5 fruit fly cellular contexts compared by ENCODE assay signal in genomic region chr3R:20783714-20784435, dm6.
TF ChIP-seq lines count a peak whose summit lies in the region.

No protein-coding gene starts in this region.

TF ChIP-seq in whole organism, adult, 20 proteins besides CTCF, POLR2A, EP300 and RAD21 (continued from another document):
- peak; percentile 60 for TF ChIP-seq tj (GFP tag; optimal IDR thresholded peaks at IDR 0.05; lab: Kevin White, UChicago)
- peak; percentile 37 for TF ChIP-seq CG33017 (tag; optimal IDR thresholded peaks at IDR 0.05; lab: Kevin White, UChicago)
- no peak for TF ChIP-seq Clk (GFP tag; optimal IDR thresholded peaks at IDR 0.05; lab: Kevin White, UChicago)

TF ChIP-seq in whole organism, embryonic, 481 proteins besides CTCF, POLR2A, EP300 and RAD21 (continued from another document):
- TF ChIP-seq CG18764 (GFP tag; optimal IDR thresholded peaks at IDR 0.05; lab: Kevin White, UChicago) (no peak), sc (optimal IDR thresholded peaks at IDR 0.05; lab: Kevin White, UChicago) (no peak), sc (GFP tag; optimal IDR thresholded peaks at IDR 0.05; lab: Kevin White, UChicago) (no peak), cas (GFP tag; IDR thresholded peaks at IDR 0.05; lab: Robert Waterston, UW) (no peak), Gug (GFP tag; IDR thresholded peaks at IDR 0.05; lab: Robert Waterston, UW) (no peak), Hmr (GFP tag; optimal IDR thresholded peaks at IDR 0.05; lab: Kevin White, UChicago) (no peak), CG10321 (GFP tag; IDR thresholded peaks at IDR 0.05; lab: Robert Waterston, UW) (no peak), CG6791 (GFP tag; IDR thresholded peaks at IDR 0.05; lab: Robert Waterston, UW; ENCODE audit: partially characterized antibody) (no peak), Xbp1 (GFP tag; optimal IDR thresholded peaks at IDR 0.05; lab: Kevin White, UChicago) (no peak), sens (GFP tag; lab: Kevin White, UChicago) (peak; percentile 28), CG15269 (tag; optimal IDR thresholded peaks at IDR 0.05; lab: Kevin White, UChicago) (no peak), mirr (GFP tag; optimal IDR thresholded peaks at IDR 0.05; lab: Kevin White, UChicago) (no peak), run (tag; optimal IDR thresholded peaks at IDR 0.05; lab: Kevin White, UChicago) (no peak), CG12219 (GFP tag; optimal IDR thresholded peaks at IDR 0.05; lab: Kevin White, UChicago) (no peak), CG34224 (GFP tag; IDR thresholded peaks at IDR 0.05; lab: Robert Waterston, UW; ENCODE audit: partially characterized antibody) (no peak), CG12299 (tag; optimal IDR thresholded peaks at IDR 0.05; lab: Kevin White, UChicago) (no peak), ems (GFP tag; optimal IDR thresholded peaks at IDR 0.05; lab: Kevin White, UChicago) (no peak), inv (GFP tag; IDR thresholded peaks at IDR 0.05; lab: Robert Waterston, UW; ENCODE audit: partially characterized antibody) (no peak), CG10565 (GFP tag; optimal IDR thresholded peaks at IDR 0.05; lab: Kevin White, UChicago) (no peak), CG4730 (GFP tag; IDR thresholded peaks at IDR 0.05; lab: Robert Waterston, UW) (no peak), bsh (GFP tag; optimal IDR thresholded peaks at IDR 0.05; lab: Kevin White, UChicago) (peak in 1 of 2 experiments; percentile 54), Drgx (GFP tag; IDR thresholded peaks at IDR 0.05; lab: Robert Waterston, UW) (peak; percentile 55; the same call in 1 of the 2 replicates), CG10979 (tag; optimal IDR thresholded peaks at IDR 0.05; lab: Kevin White, UChicago) (no peak), chm (GFP tag; IDR thresholded peaks at IDR 0.05; lab: Robert Waterston, UW) (no peak), mld (GFP tag; IDR thresholded peaks at IDR 0.05; lab: Robert Waterston, UW; ENCODE audit: partially characterized antibody) (no peak), corto (GFP tag; optimal IDR thresholded peaks at IDR 0.05; lab: Kevin White, UChicago) (peak; percentile 12), crol (GFP tag; IDR thresholded peaks at IDR 0.05; lab: Robert Waterston, UW) (no peak)
TF ChIP-seq in whole organism, embryonic: peak in this region for 6.

TF ChIP-seq in whole organism, prepupa, 60 proteins besides CTCF, POLR2A, EP300 and RAD21 (continued from another document and continues in another):
- TF ChIP-seq lz (GFP tag; optimal IDR thresholded peaks at IDR 0.05; lab: Kevin White, UChicago) (peak; percentile 58), net (GFP tag; optimal IDR thresholded peaks at IDR 0.05; lab: Kevin White, UChicago) (peak; percentile 55), achi (GFP tag; optimal IDR thresholded peaks at IDR 0.05; lab: Kevin White, UChicago) (peak; percentile 62), Gug (GFP tag; IDR thresholded peaks at IDR 0.05; lab: Robert Waterston, UW) (no peak), Hr4 (GFP tag; optimal IDR thresholded peaks at IDR 0.05; lab: Kevin White, UChicago) (peak; percentile 74), dsx (GFP tag; optimal IDR thresholded peaks at IDR 0.05; lab: Kevin White, UChicago; ENCODE audit: poor library complexity, severe bottlenecking) (peak; percentile 35), CG15336 (GFP tag; IDR thresholded peaks at IDR 0.05; lab: Robert Waterston, UW) (peak; percentile 33; the same call in 1 of the 2 replicates), fkh (GFP tag; optimal IDR thresholded peaks at IDR 0.05; lab: Kevin White, UChicago) (no peak), dac (GFP tag; optimal IDR thresholded peaks at IDR 0.05; lab: Kevin White, UChicago) (peak; percentile 1), CG4318 (GFP tag; optimal IDR thresholded peaks at IDR 0.05; lab: Kevin White, UChicago) (peak; percentile 44), Ets96B (tag; optimal IDR thresholded peaks at IDR 0.05; lab: Kevin White, UChicago) (peak; percentile 62), spab (GFP tag; optimal IDR thresholded peaks at IDR 0.05; lab: Kevin White, UChicago) (peak; percentile 38), Met (GFP tag; optimal IDR thresholded peaks at IDR 0.05; lab: Kevin White, UChicago) (peak; percentile 54), CG11902 (GFP tag; optimal IDR thresholded peaks at IDR 0.05; lab: Kevin White, UChicago) (no peak), Eip75B (GFP tag; optimal IDR thresholded peaks at IDR 0.05; lab: Kevin White, UChicago) (peak; percentile 71), CG10631 (GFP tag; optimal IDR thresholded peaks at IDR 0.05; lab: Kevin White, UChicago) (peak; percentile 64), CG6276 (GFP tag; optimal IDR thresholded peaks at IDR 0.05; lab: Kevin White, UChicago) (peak; percentile 52), CG3919 (GFP tag; optimal IDR thresholded peaks at IDR 0.05; lab: Kevin White, UChicago) (peak; percentile 55), CG6792 (GFP tag; optimal IDR thresholded peaks at IDR 0.05; lab: Kevin White, UChicago) (peak; percentile 56), CG3032 (tag; optimal IDR thresholded peaks at IDR 0.05; lab: Kevin White, UChicago) (peak; percentile 26), CG6808 (GFP tag; optimal IDR thresholded peaks at IDR 0.05; lab: Kevin White, UChicago) (peak; percentile 67), topi (GFP tag; optimal IDR thresholded peaks at IDR 0.05; lab: Kevin White, UChicago) (peak; percentile 43), CG16779 (tag; optimal IDR thresholded peaks at IDR 0.05; lab: Kevin White, UChicago) (peak; percentile 38), Smox (GFP tag; optimal IDR thresholded peaks at IDR 0.05; lab: Kevin White, UChicago) (peak; percentile 55), CG34406 (GFP tag; optimal IDR thresholded peaks at IDR 0.05; lab: Kevin White, UChicago) (peak; percentile 46), Lpt (GFP tag; optimal IDR thresholded peaks at IDR 0.05; lab: Kevin White, UChicago) (peak; percentile 69), CG6854 (GFP tag; optimal IDR thresholded peaks at IDR 0.05; lab: Kevin White, UChicago) (no peak), CG11294 (GFP tag; IDR thresholded peaks at IDR 0.05; lab: Robert Waterston, UW) (peak; percentile 6; the same call in 1 of the 2 replicates), Sox102F (GFP tag; optimal IDR thresholded peaks at IDR 0.05; lab: Kevin White, UChicago) (peak; percentile 43), Eip78C (GFP tag; lab: Kevin White, UChicago) (peak; percentile 85), CG11762 (GFP tag; optimal IDR thresholded peaks at IDR 0.05; lab: Kevin White, UChicago; ENCODE audit: insufficient read depth) (no peak), vri (GFP tag; optimal IDR thresholded peaks at IDR 0.05; lab: Kevin White, UChicago) (peak; percentile 64), CG8319 (GFP tag; optimal IDR thresholded peaks at IDR 0.05; lab: Kevin White, UChicago) (peak; percentile 38), CG32006 (GFP tag; optimal IDR thresholded peaks at IDR 0.05; lab: Kevin White, UChicago) (peak; percentile 68)

TF ChIP-seq in whole organism, pupa, 21 proteins besides CTCF, POLR2A, EP300 and RAD21 (continued from another document):
- TF ChIP-seq CG14655 (GFP tag; optimal IDR thresholded peaks at IDR 0.05; lab: Kevin White, UChicago) (peak; percentile 65), CG15710 (tag; optimal IDR thresholded peaks at IDR 0.05; lab: Kevin White, UChicago) (peak; percentile 42)

TF ChIP-seq in whole organism, wandering third instar larva, 38 proteins besides CTCF, POLR2A, EP300 and RAD21 (continued from another document):
- TF ChIP-seq Hnf4 (GFP tag; optimal IDR thresholded peaks at IDR 0.05; lab: Kevin White, UChicago) = peak; percentile 56
- peak; percentile 15 for TF ChIP-seq Vsx2 (GFP tag; optimal IDR thresholded peaks at IDR 0.05; lab: Kevin White, UChicago; ENCODE audit: partially characterized antibody)
- no peak for TF ChIP-seq usp (GFP tag; optimal IDR thresholded peaks at IDR 0.05; lab: Kevin White, UChicago)
- no peak for TF ChIP-seq CG9705 (GFP tag; optimal IDR thresholded peaks at IDR 0.05; lab: Kevin White, UChicago)
- no peak for TF ChIP-seq Dfd (GFP tag; optimal IDR thresholded peaks at IDR 0.05; lab: Kevin White, UChicago)
- no peak for TF ChIP-seq brk (GFP tag; optimal IDR thresholded peaks at IDR 0.05; lab: Kevin White, UChicago)
- TF ChIP-seq woc (GFP tag; optimal IDR thresholded peaks at IDR 0.05; lab: Kevin White, UChicago) = peak; percentile 8
- no peak for TF ChIP-seq Myc (optimal IDR thresholded peaks at IDR 0.05; lab: Kevin White, UChicago)
- peak; percentile 67 for TF ChIP-seq h (GFP tag; optimal IDR thresholded peaks at IDR 0.05; lab: Kevin White, UChicago)
- TF ChIP-seq foxo (GFP tag; optimal IDR thresholded peaks at IDR 0.05; lab: Kevin White, UChicago) = peak; percentile 5 to 73
- TF ChIP-seq N (GFP tag; optimal IDR thresholded peaks at IDR 0.05; lab: Kevin White, UChicago) = peak; percentile 86
- peak; percentile 44 for TF ChIP-seq Jra (GFP tag; optimal IDR thresholded peaks at IDR 0.05; lab: Kevin White, UChicago)
- TF ChIP-seq HLH106 (tag; optimal IDR thresholded peaks at IDR 0.05; lab: Kevin White, UChicago) = no peak
- peak; percentile 77 for TF ChIP-seq CrebA (GFP tag; optimal IDR thresholded peaks at IDR 0.05; lab: Kevin White, UChicago; ENCODE audit: borderline replicate concordance)
- peak; percentile 24 for TF ChIP-seq Rel (GFP tag; optimal IDR thresholded peaks at IDR 0.05; lab: Kevin White, UChicago)
- peak; percentile 72 for TF ChIP-seq Rel (tag; optimal IDR thresholded peaks at IDR 0.05; lab: Kevin White, UChicago)
- TF ChIP-seq Mio (GFP tag; optimal IDR thresholded peaks at IDR 0.05; lab: Kevin White, UChicago) = no peak
- TF ChIP-seq Hr78 (GFP tag; optimal IDR thresholded peaks at IDR 0.05; lab: Kevin White, UChicago) = peak; percentile 65
